Fruit fly (Drosophila melanogaster): ENCODE results near the gene Or24a.
A peak's percentile ranks its signal among the peaks of the same experiment; 100 is the strongest.

Or24a gene

DNA sequence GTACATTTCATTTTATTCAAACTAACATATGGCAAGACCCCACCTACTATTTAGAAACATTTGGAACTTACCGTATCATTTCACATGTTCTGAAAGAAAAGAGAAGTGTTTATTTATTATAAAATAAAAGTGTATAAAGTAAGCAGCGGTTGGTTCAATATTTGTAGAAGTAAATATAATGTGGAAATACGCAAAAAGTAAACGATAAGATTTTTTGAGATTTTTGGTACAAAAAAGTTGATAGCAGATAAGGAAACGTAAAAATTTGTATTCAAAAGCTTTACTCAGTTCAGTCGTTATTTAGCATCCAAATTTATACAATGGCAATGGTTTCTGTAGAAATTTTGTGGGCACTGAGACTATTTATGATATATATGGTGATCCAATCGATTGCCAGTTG lies 45.9 kb downstream of the Or24a start, which contains the start of gene Sr-CIII:
Gene Sr-CIII (plus strand): TSS at position 301 of the 400 bp plus-strand sequence.
- TF ChIP-seq CG6254 (GFP tag; optimal IDR thresholded peaks at IDR 0.05) (no peak), Deaf1 (tag; optimal IDR thresholded peaks at IDR 0.05) (no peak), CG18599 (GFP tag; optimal IDR thresholded peaks at IDR 0.05) (peak; percentile 29)

- TF ChIP-seq pum (GFP tag; optimal IDR thresholded peaks at IDR 0.05), result peak; percentile 78
- no peak for TF ChIP-seq CG7987 (GFP tag; optimal IDR thresholded peaks at IDR 0.05)
- peak; percentile 61 for TF ChIP-seq Fer2 (tag; optimal IDR thresholded peaks at IDR 0.05)
- TF ChIP-seq zf30C (GFP tag; optimal IDR thresholded peaks at IDR 0.05), result peak; percentile 87
- TF ChIP-seq Lim3 (GFP tag; IDR thresholded peaks at IDR 0.05), result no peak
- TF ChIP-seq MTF-1 (GFP tag; optimal IDR thresholded peaks at IDR 0.05; ENCODE audit: borderline replicate concordance), result peak; percentile 39
- peak; percentile 43 for TF ChIP-seq D19B (GFP tag; optimal IDR thresholded peaks at IDR 0.05)
- peak; percentile 79 for TF ChIP-seq D19A (tag; optimal IDR thresholded peaks at IDR 0.05)
- peak; percentile 91 for TF ChIP-seq zfh1 (GFP tag; IDR thresholded peaks at IDR 0.05)
- TF ChIP-seq Eip74EF (GFP tag; optimal IDR thresholded peaks at IDR 0.05), result peak in 1 of 2 experiments; percentile 55
- peak; percentile 62 for TF ChIP-seq CG8089 (GFP tag; optimal IDR thresholded peaks at IDR 0.05)
- peak; percentile 69 for TF ChIP-seq CG32532 (GFP tag; IDR thresholded peaks at IDR 0.05)
- TF ChIP-seq CG4730 (GFP tag; IDR thresholded peaks at IDR 0.05), result peak; percentile 71; the same call in 1 of the 2 replicates
- TF ChIP-seq sd (tag; optimal IDR thresholded peaks at IDR 0.05), result peak; percentile 26
- peak; percentile 90 for TF ChIP-seq CG17361 (GFP tag; IDR thresholded peaks at IDR 0.05)
- TF ChIP-seq seq (GFP tag; IDR thresholded peaks at IDR 0.05), result peak; percentile 83
- TF ChIP-seq CG11093 (GFP tag; IDR thresholded peaks at IDR 0.05), result peak; percentile 83
- TF ChIP-seq croc (GFP tag; conservative IDR thresholded peaks at IDR 0.05), result peak; percentile 86
- TF ChIP-seq salm (tag; optimal IDR thresholded peaks at IDR 0.05), result peak; percentile 64
- TF ChIP-seq HmgD (GFP tag; optimal IDR thresholded peaks at IDR 0.05), result no peak
- TF ChIP-seq CG9797 (GFP tag; optimal IDR thresholded peaks at IDR 0.05), result no peak
- peak; percentile 76 for TF ChIP-seq Spps (tag; optimal IDR thresholded peaks at IDR 0.05)
- peak; percentile 81 for TF ChIP-seq CG18476 (GFP tag; optimal IDR thresholded peaks at IDR 0.05)
- TF ChIP-seq Sry-β (GFP tag; optimal IDR thresholded peaks at IDR 0.05), result peak; percentile 34
- peak; percentile 73 for TF ChIP-seq Sox100B (GFP tag; optimal IDR thresholded peaks at IDR 0.05)
- peak; percentile 75 for TF ChIP-seq slp2 (GFP tag; optimal IDR thresholded peaks at IDR 0.05)
- TF ChIP-seq CG32772 (GFP tag; IDR thresholded peaks at IDR 0.05), result peak; percentile 78
- peak; percentile 63 for TF ChIP-seq CG1024 (GFP tag; IDR thresholded peaks at IDR 0.05)
- TF ChIP-seq ken (GFP tag; IDR thresholded peaks at IDR 0.05), result peak; percentile 80
- TF ChIP-seq CG9437 (GFP tag; optimal IDR thresholded peaks at IDR 0.05), result peak; percentile 51
- peak; percentile 77 for TF ChIP-seq CG14667 (GFP tag; IDR thresholded peaks at IDR 0.05)
- TF ChIP-seq Elba2 (GFP tag; optimal IDR thresholded peaks at IDR 0.05), result peak; percentile 9
- TF ChIP-seq sima (GFP tag; optimal IDR thresholded peaks at IDR 0.05), result no peak
- TF ChIP-seq scrt (GFP tag; optimal IDR thresholded peaks at IDR 0.05), result peak; percentile 47
- peak; percentile 87 for TF ChIP-seq CG9727 (GFP tag; optimal IDR thresholded peaks at IDR 0.05)
- peak; percentile 31 for TF ChIP-seq gcm2 (GFP tag; optimal IDR thresholded peaks at IDR 0.05)
- peak; percentile 65 for TF ChIP-seq kay (GFP tag; optimal IDR thresholded peaks at IDR 0.05)
- peak; percentile 77 for TF ChIP-seq slbo (GFP tag; IDR thresholded peaks at IDR 0.05)
- peak; percentile 64 for TF ChIP-seq CG4854 (GFP tag; optimal IDR thresholded peaks at IDR 0.05)
- TF ChIP-seq CTCF (GFP tag; optimal IDR thresholded peaks at IDR 0.05), result peak; percentile 44
- TF ChIP-seq CG2712 (tag; optimal IDR thresholded peaks at IDR 0.05), result peak; percentile 91
- TF ChIP-seq PHDP (tag; optimal IDR thresholded peaks at IDR 0.05), result peak; percentile 84
- TF ChIP-seq hb (GFP tag; IDR thresholded peaks at IDR 0.05; ENCODE audit: partially characterized antibody), result no peak
- peak; percentile 31 for TF ChIP-seq Sry-δ (GFP tag; optimal IDR thresholded peaks at IDR 0.05)
- TF ChIP-seq CG18619 (GFP tag; optimal IDR thresholded peaks at IDR 0.05), result peak; percentile 63
Measured at dm6 chr2L:4118983-4119670, 46.8 kb downstream of the Or24a start.
